Fruit fly (Drosophila melanogaster) whole organism, embryonic: ENCODE results near the gene SMC1.

Experiments
- Abd-B ChIP-seq: fragments of 200-800 bp; sonication (Bioruptor generic); optimal IDR thresholded peaks from 2 replicates; lab custom pipeline; 2018; ENCODE audit warnings: missing biosample characterization, mild to moderate bottlenecking, missing genetic modification characterization, moderate library complexity
- Ada2b ChIP-seq: fragments of 200-800 bp; sonication (Bioruptor generic); IDR thresholded peaks from 2 replicates; pipeline ENCODE4 v1.3.6; 2022; ENCODE audit warnings: missing biosample characterization, missing genetic modification characterization
- BtbVII ChIP-seq: fragments of 200-800 bp; sonication (Bioruptor generic); optimal IDR thresholded peaks from 3 replicates; lab custom pipeline; 2017; ENCODE audit warnings: missing biosample characterization, mild to moderate bottlenecking, missing genetic modification characterization
- Bteb2 ChIP-seq: fragments of 200-800 bp; sonication (Bioruptor generic); optimal IDR thresholded peaks from 2 replicates; lab custom pipeline; 2016; ENCODE audit warnings: missing biosample characterization, missing genetic modification characterization
- CG10543 ChIP-seq: fragments of 200-800 bp; sonication (Bioruptor generic); optimal IDR thresholded peaks from 3 replicates; lab custom pipeline; 2017; ENCODE audit warnings: missing biosample characterization, mild to moderate bottlenecking, missing genetic modification characterization, moderate library complexity
- CG11695 ChIP-seq: fragments of 200-800 bp; sonication (Bioruptor generic); IDR thresholded peaks from 3 replicates; pipeline ENCODE4 v1.3.6; 2022; ENCODE audit warnings: missing biosample characterization, missing genetic modification characterization
- CG12236 ChIP-seq: fragments of 200-800 bp; sonication (Bioruptor generic); optimal IDR thresholded peaks from 2 replicates; lab custom pipeline; 2016; ENCODE audit warnings: missing biosample characterization, missing genetic modification characterization
- CG1233 ChIP-seq: fragments of 200-800 bp; sonication (Bioruptor generic); optimal IDR thresholded peaks from 4 replicates; lab custom pipeline; 2018; ENCODE audit warnings: missing biosample characterization, mild to moderate bottlenecking, missing genetic modification characterization
- CG12659 ChIP-seq: fragments of 200-800 bp; sonication (Bioruptor generic); optimal IDR thresholded peaks from 3 replicates; lab custom pipeline; 2017; ENCODE audit warnings: mild to moderate bottlenecking, missing biosample characterization, missing genetic modification reagents, missing genetic modification characterization
- CG13296 ChIP-seq: fragments of 200-800 bp; sonication (Bioruptor generic); optimal IDR thresholded peaks from 3 replicates; lab custom pipeline; 2018; ENCODE audit warnings: missing biosample characterization, mild to moderate bottlenecking, missing genetic modification characterization
- CG13894 ChIP-seq: fragments of 200-800 bp; sonication (Bioruptor generic); optimal IDR thresholded peaks from 3 replicates; lab custom pipeline; 2018; ENCODE audit warnings: missing biosample characterization, mild to moderate bottlenecking, missing genetic modification characterization, moderate library complexity
- CG14014 ChIP-seq: fragments of 200-800 bp; sonication (Bioruptor generic); IDR thresholded peaks from 2 replicates; pipeline ENCODE4 v1.3.6; 2022; ENCODE audit warnings: missing biosample characterization, missing genetic modification characterization
- CG15269 ChIP-seq: fragments of 200-800 bp; sonication (Bioruptor generic); optimal IDR thresholded peaks from 2 replicates; lab custom pipeline; 2018; ENCODE audit warnings: missing biosample characterization, mild to moderate bottlenecking, missing genetic modification characterization, moderate library complexity
- CG15514 ChIP-seq: fragments of 200-800 bp; sonication (Bioruptor generic); optimal IDR thresholded peaks from 3 replicates; lab custom pipeline; 2017; ENCODE audit warnings: missing biosample characterization, missing genetic modification characterization, mild to moderate bottlenecking, moderate library complexity, missing genetic modification reagents
- CG17186 ChIP-seq: fragments of 200-800 bp; sonication (Bioruptor generic); optimal IDR thresholded peaks from 3 replicates; lab custom pipeline; 2017; ENCODE audit warnings: missing biosample characterization, missing genetic modification reagents, missing genetic modification characterization
- CG17359 ChIP-seq: fragments of 200-800 bp; sonication (Bioruptor generic); optimal IDR thresholded peaks from 3 replicates; lab custom pipeline; 2018; ENCODE audit warnings: missing biosample characterization, mild to moderate bottlenecking, missing genetic modification characterization, moderate library complexity
- CG34224 ChIP-seq: fragments of 200-800 bp; sonication (Bioruptor generic); IDR thresholded peaks from 3 replicates; pipeline ENCODE4 v1.3.6; 2022; ENCODE audit warnings: missing biosample characterization, missing genetic modification characterization; ENCODE audit not compliant: partially characterized antibody
- CG7556 ChIP-seq: fragments of 200-800 bp; sonication (Bioruptor generic); optimal IDR thresholded peaks from 2 replicates; lab custom pipeline; 2017; ENCODE audit warnings: missing biosample characterization, mild to moderate bottlenecking, missing genetic modification characterization
- Dek ChIP-seq: fragments of 200-800 bp; sonication (Bioruptor generic); optimal IDR thresholded peaks from 3 replicates; lab custom pipeline; 2019; ENCODE audit warnings: missing biosample characterization, mild to moderate bottlenecking, missing genetic modification characterization, moderate library complexity
- Ets65A ChIP-seq: fragments of 200-800 bp; sonication (Bioruptor generic); peaks from one replicate; lab custom pipeline; 2016; ENCODE audit warnings: missing biosample characterization, missing genetic modification characterization
- Fer1 ChIP-seq: fragments of 200-800 bp; sonication (Bioruptor generic); optimal IDR thresholded peaks from 2 replicates; lab custom pipeline; 2017; ENCODE audit warnings: missing biosample characterization, mild to moderate bottlenecking, missing genetic modification characterization
- Fer2 ChIP-seq: fragments of 200-800 bp; sonication (Bioruptor generic); optimal IDR thresholded peaks from 2 replicates; lab custom pipeline; 2018; ENCODE audit warnings: missing biosample characterization, mild to moderate bottlenecking, missing genetic modification characterization, moderate library complexity
- Fer3 ChIP-seq: fragments of 200-800 bp; sonication (Bioruptor generic); optimal IDR thresholded peaks from 2 replicates; lab custom pipeline; 2018; ENCODE audit warnings: missing biosample characterization, mild to moderate bottlenecking, missing genetic modification characterization, moderate library complexity
- Hr39 ChIP-seq: fragments of >200 bp; optimal IDR thresholded peaks from 2 replicates; lab custom pipeline; 2017
- MTF-1 ChIP-seq: fragments of 200-800 bp; sonication (Bioruptor generic); optimal IDR thresholded peaks from 2 replicates; lab custom pipeline; 2018; ENCODE audit warnings: missing biosample characterization, mild to moderate bottlenecking, missing genetic modification characterization, borderline replicate concordance
- Pdp1 ChIP-seq, 2 experiments: fragments of 200-800 bp; sonication (Bioruptor generic); optimal IDR thresholded peaks; 3 replicates each; lab custom pipeline; 2016; ENCODE audit warnings: missing biosample characterization in 2 of 2, missing genetic modification characterization in 2 of 2, mild to moderate bottlenecking in 1 of 2, moderate library complexity in 1 of 2
- Rfx ChIP-seq: fragments of 200-800 bp; sonication (Bioruptor generic); IDR thresholded peaks from 2 replicates; pipeline ENCODE4 v1.3.6; 2022; ENCODE audit warnings: missing biosample characterization, missing genetic modification characterization
- caup ChIP-seq: fragments of 200-800 bp; sonication (Bioruptor generic); optimal IDR thresholded peaks from 3 replicates; lab custom pipeline; 2017; ENCODE audit warnings: missing biosample characterization, mild to moderate bottlenecking, missing genetic modification characterization, moderate library complexity; ENCODE audit not compliant: severe bottlenecking
- corto ChIP-seq: fragments of 200-800 bp; sonication (Bioruptor generic); optimal IDR thresholded peaks from 2 replicates; lab custom pipeline; 2016; ENCODE audit warnings: missing biosample characterization, mild to moderate bottlenecking, missing genetic modification characterization, moderate library complexity
- dimm ChIP-seq: fragments of 200-800 bp; sonication (Bioruptor generic); IDR thresholded peaks from 2 replicates; pipeline ENCODE4 v1.3.6; 2022; ENCODE audit warnings: missing biosample characterization, missing genetic modification characterization
- exex ChIP-seq: fragments of 200-800 bp; sonication (Bioruptor generic); optimal IDR thresholded peaks from 4 replicates; lab custom pipeline; 2018; ENCODE audit warnings: missing biosample characterization, mild to moderate bottlenecking, missing genetic modification characterization, moderate library complexity
- eyg ChIP-seq: fragments of 200-800 bp; sonication (Bioruptor generic); optimal IDR thresholded peaks from 3 replicates; lab custom pipeline; 2016; ENCODE audit warnings: missing biosample characterization, missing genetic modification characterization
- fd3F ChIP-seq: fragments of 200-800 bp; sonication (Bioruptor generic); optimal IDR thresholded peaks from 2 replicates; lab custom pipeline; 2018; ENCODE audit warnings: missing biosample characterization, mild to moderate bottlenecking, missing genetic modification characterization, moderate library complexity
- fd64A ChIP-seq: fragments of 200-800 bp; sonication (Bioruptor generic); optimal IDR thresholded peaks from 3 replicates; lab custom pipeline; 2018; ENCODE audit warnings: missing biosample characterization, mild to moderate bottlenecking, missing genetic modification characterization
- kni ChIP-seq: fragments of 200-800 bp; sonication (Bioruptor generic); optimal IDR thresholded peaks from 3 replicates; lab custom pipeline; 2017; ENCODE audit warnings: mild to moderate bottlenecking, missing biosample characterization, missing genetic modification reagents, missing genetic modification characterization
- lab ChIP-seq: fragments of 200-800 bp; sonication (Bioruptor generic); optimal IDR thresholded peaks from 3 replicates; lab custom pipeline; 2017; ENCODE audit warnings: missing biosample characterization, missing genetic modification characterization, mild to moderate bottlenecking, moderate library complexity, missing genetic modification reagents
- mirr ChIP-seq: fragments of 200-800 bp; sonication (Bioruptor generic); optimal IDR thresholded peaks from 3 replicates; lab custom pipeline; 2018; ENCODE audit warnings: missing biosample characterization, mild to moderate bottlenecking, missing genetic modification characterization
- prd ChIP-seq, 3 experiments: fragments of >200 bp in 2 of 3; fragments of 200-800 bp in 1 of 3; sonication (Bioruptor generic) in 1 of 3; optimal IDR thresholded peaks in 2 of 3; IDR thresholded peaks in 1 of 3; 2 replicates in 2 of 3; 3 replicates in 1 of 3; pipeline versions ENCODE4 v1.3.6 to Lab custom; 2017 to 2022; ENCODE audit warnings: missing biosample characterization in 1 of 3, missing genetic modification characterization in 1 of 3
- pzg ChIP-seq: fragments of 200-800 bp; sonication (Bioruptor generic); optimal IDR thresholded peaks from 3 replicates; lab custom pipeline; 2018; ENCODE audit warnings: missing biosample characterization, mild to moderate bottlenecking, missing genetic modification characterization, moderate library complexity
- sd ChIP-seq: fragments of 200-800 bp; sonication (Bioruptor generic); optimal IDR thresholded peaks from 3 replicates; lab custom pipeline; 2018; ENCODE audit warnings: missing biosample characterization, mild to moderate bottlenecking, missing genetic modification characterization, moderate library complexity
- so ChIP-seq: fragments of 200-800 bp; sonication (Bioruptor generic); IDR thresholded peaks from 3 replicates; pipeline ENCODE4 v1.3.6; 2022; ENCODE audit warnings: missing biosample characterization, missing genetic modification characterization
- sqz ChIP-seq: fragments of 200-800 bp; sonication (Bioruptor generic); optimal IDR thresholded peaks from 3 replicates; lab custom pipeline; 2018; ENCODE audit warnings: missing biosample characterization, mild to moderate bottlenecking, missing genetic modification characterization
- stc ChIP-seq: fragments of 200-800 bp; sonication (Bioruptor generic); IDR thresholded peaks from 2 replicates; pipeline ENCODE4 v1.3.6; 2022; ENCODE audit warnings: missing biosample characterization, missing genetic modification characterization
- sug ChIP-seq: fragments of 200-800 bp; optimal IDR thresholded peaks from 2 replicates; lab custom pipeline; 2019; ENCODE audit warnings: missing biosample characterization, mild to moderate bottlenecking, missing genetic modification characterization, moderate library complexity
- tio ChIP-seq: fragments of 200-800 bp; sonication (Bioruptor generic); optimal IDR thresholded peaks from 2 replicates; lab custom pipeline; 2017; ENCODE audit warnings: missing biosample characterization, missing genetic modification characterization, inconsistent platforms
- tx ChIP-seq: fragments of 200-800 bp; sonication (Bioruptor generic); optimal IDR thresholded peaks from 2 replicates; lab custom pipeline; 2016; ENCODE audit warnings: missing biosample characterization, missing genetic modification characterization

Gene SMC1

dm6 chr3R:24100717-24101116 is 42.6 kb downstream of the SMC1 start (continued):
- TF ChIP-seq Abd-B (GFP tag; lab: Kevin White, UChicago) (peak; percentile 21), CG7556 (GFP tag; lab: Kevin White, UChicago) (no peak), tio (GFP tag; lab: Kevin White, UChicago) (no peak), so (GFP tag; lab: Robert Waterston, UW) (0 out of 3 replicates have a peak, but pooled peaks have one; percentile 37), Ada2b (GFP tag; lab: Robert Waterston, UW) (peak; percentile 53), corto (GFP tag; lab: Kevin White, UChicago) (no peak)

- TF ChIP-seq tx (GFP tag; lab: Kevin White, UChicago) (no peak), Ets65A (peak; percentile 37)
Measured at dm6 chr3R:24101437-24101836, 43.4 kb downstream of the SMC1 start.

dm6 chr3R:24102387-24102786 is 44.3 kb downstream of the SMC1 start:
- TF ChIP-seq mirr: no peak
- TF ChIP-seq Fer1 (GFP tag; lab: Kevin White, UChicago): peak; percentile 50
- TF ChIP-seq CG34224 (GFP tag; lab: Robert Waterston, UW): no peak
- TF ChIP-seq fd3F (GFP tag; lab: Kevin White, UChicago): peak; percentile 44
- TF ChIP-seq fd64A (GFP tag; lab: Kevin White, UChicago): no peak
- peak; percentile 34; the same call in 1 of the 3 replicates for TF ChIP-seq CG11695 (GFP tag; lab: Robert Waterston, UW)
- peak; percentile 7 for TF ChIP-seq Dek (tag; lab: Kevin White, UChicago)
- TF ChIP-seq CG12659 (GFP tag; lab: Kevin White, UChicago): peak; percentile 11
- peak; percentile 52 for TF ChIP-seq CG13296 (GFP tag; lab: Kevin White, UChicago)
- TF ChIP-seq Pdp1 (GFP tag; optimal IDR thresholded peaks at IDR 0.05; lab: Kevin White, UChicago): peak in 1 of 2 experiments; percentile 6
- peak; percentile 15 for TF ChIP-seq CG17359 (tag; lab: Kevin White, UChicago)
- peak; percentile 32 for TF ChIP-seq CG10543 (GFP tag; lab: Kevin White, UChicago)
- peak; percentile 46 for TF ChIP-seq lab (GFP tag; lab: Kevin White, UChicago)
- peak; percentile 8 for TF ChIP-seq Fer2
- peak; percentile 23 for TF ChIP-seq CG1233 (GFP tag; lab: Kevin White, UChicago)
- TF ChIP-seq CG14014 (GFP tag; lab: Robert Waterston, UW): peak; percentile 15; the same call in 1 of the 2 replicates
- peak; percentile 11 for TF ChIP-seq CG15514
- TF ChIP-seq Fer3 (tag; lab: Kevin White, UChicago): peak; percentile 43
- no peak for TF ChIP-seq prd (optimal IDR thresholded peaks at IDR 0.05; lab: Kevin White, UChicago)
- no peak for TF ChIP-seq prd (GFP tag; IDR thresholded peaks at IDR 0.05; lab: Robert Waterston, UW)
- no peak for TF ChIP-seq Hr39 (lab: Kevin White, UChicago)
- no peak for TF ChIP-seq kni
- TF ChIP-seq sd (tag; lab: Kevin White, UChicago): peak; percentile 77
- peak; percentile 50; the same call in 1 of the 2 replicates for TF ChIP-seq Rfx (GFP tag; lab: Robert Waterston, UW)
- TF ChIP-seq sqz (GFP tag; lab: Kevin White, UChicago): peak; percentile 14
- TF ChIP-seq CG15269 (tag; lab: Kevin White, UChicago): peak; percentile 44
- no peak for TF ChIP-seq MTF-1 (GFP tag; lab: Kevin White, UChicago)
- no peak for TF ChIP-seq stc (GFP tag; lab: Robert Waterston, UW)
- no peak for TF ChIP-seq Bteb2 (GFP tag; lab: Kevin White, UChicago)
- peak; percentile 49 for TF ChIP-seq CG13894 (tag; lab: Kevin White, UChicago)
- no peak for TF ChIP-seq eyg (GFP tag; lab: Kevin White, UChicago)
- TF ChIP-seq CG17186: no peak
- TF ChIP-seq pzg (GFP tag; lab: Kevin White, UChicago): no peak
- peak; percentile 57 for TF ChIP-seq BtbVII (GFP tag; lab: Kevin White, UChicago)
- TF ChIP-seq exex (tag; lab: Kevin White, UChicago): peak; percentile 11
- peak; percentile 42 for TF ChIP-seq caup (GFP tag; lab: Kevin White, UChicago)
- no peak for TF ChIP-seq dimm
- TF ChIP-seq CG12236 (GFP tag; lab: Kevin White, UChicago): no peak
- TF ChIP-seq sug (tag; lab: Kevin White, UChicago): peak; percentile 23
